Worm (Caenorhabditis elegans) whole organism, L1 larva: ENCODE results near the gene srd-4.

Source experiments
- C04F5.9 ChIP-seq: sonication (generic microtip); optimal IDR thresholded peaks from 2 replicates; lab custom pipeline; 2016; ENCODE audit warnings: missing genetic modification characterization, missing compliant biosample characterization
- C16A3.4 ChIP-seq: fragments of 150-350 bp; optimal IDR thresholded peaks from 2 replicates; lab custom pipeline; 2014; ENCODE audit warnings: missing biosample characterization, missing genetic modification characterization
- F16B12.6 ChIP-seq: fragments of 150-350 bp; optimal IDR thresholded peaks from 2 replicates; lab custom pipeline; 2014; ENCODE audit warnings: missing biosample characterization, missing genetic modification characterization
- Y116A8C.19 ChIP-seq: sonication (generic microtip); optimal IDR thresholded peaks from 2 replicates; lab custom pipeline; 2016; ENCODE audit warnings: missing compliant biosample characterization, missing genetic modification characterization, borderline replicate concordance
- aha-1 ChIP-seq: fragments of 150-350 bp; optimal IDR thresholded peaks from 2 replicates; lab custom pipeline; 2014; ENCODE audit warnings: missing biosample characterization, missing genetic modification characterization
- blmp-1 ChIP-seq: fragments of 150-350 bp; optimal IDR thresholded peaks from 2 replicates; lab custom pipeline; 2014; ENCODE audit warnings: missing biosample characterization, missing genetic modification characterization
- ceh-8 ChIP-seq: fragments of 200-800 bp; sonication (Bioruptor generic); optimal IDR thresholded peaks from 2 replicates; lab custom pipeline; 2018; ENCODE audit warnings: mild to moderate bottlenecking, missing genetic modification characterization, moderate library complexity, missing compliant biosample characterization
- ceh-82 ChIP-seq, 3 experiments: fragments of 150-350 bp in 1 of 3; sonication (generic microtip) in 2 of 3; optimal IDR thresholded peaks; 2 replicates each; lab custom pipeline; 2014 to 2017; ENCODE audit warnings: missing biosample characterization in 3 of 3, missing genetic modification characterization in 3 of 3
- ceh-90 ChIP-seq: sonication (generic microtip); optimal IDR thresholded peaks from 2 replicates; lab custom pipeline; 2016; ENCODE audit warnings: missing genetic modification characterization, missing compliant biosample characterization
- ces-1 ChIP-seq: fragments of 150-350 bp; optimal IDR thresholded peaks from 2 replicates; lab custom pipeline; 2014; ENCODE audit warnings: missing biosample characterization, missing genetic modification reagents, missing genetic modification characterization
- dpl-1 ChIP-seq, 3 experiments: fragments of 150-350 bp in 2 of 3; sonication (generic microtip) in 1 of 3; optimal IDR thresholded peaks; 2 replicates each; lab custom pipeline; 2014 to 2017; ENCODE audit warnings: missing biosample characterization in 3 of 3, missing genetic modification characterization in 3 of 3, missing genetic modification reagents in 3 of 3
- dsc-1 ChIP-seq: sonication (generic microtip); optimal IDR thresholded peaks from 2 replicates; lab custom pipeline; 2016; ENCODE audit warnings: mild to moderate bottlenecking, missing genetic modification characterization, missing compliant biosample characterization
- efl-1 ChIP-seq, 4 experiments: fragments of 150-350 bp; optimal IDR thresholded peaks in 3 of 4; peaks in 1 of 4; 1 replicate in 1 of 4; 2 replicates in 3 of 4; lab custom pipeline; 2014; ENCODE audit warnings: missing biosample characterization in 2 of 4, missing genetic modification characterization in 2 of 4, missing genetic modification reagents in 2 of 4
- elt-3 ChIP-seq, 6 experiments: fragments of 150-350 bp in 1 of 6; sonication (generic microtip); optimal IDR thresholded peaks; 2 replicates each; lab custom pipeline; 2017 to 2018; ENCODE audit warnings: missing biosample characterization in 6 of 6, missing genetic modification characterization in 6 of 6, inconsistent platforms in 1 of 6
- ets-5 ChIP-seq: fragments of 200-800 bp; sonication (Bioruptor generic); IDR thresholded peaks from 2 replicates; pipeline ENCODE4 v1.3.6; 2022; ENCODE audit warnings: missing genetic modification characterization, missing compliant biosample characterization
- fkh-8 ChIP-seq: sonication (generic microtip); optimal IDR thresholded peaks from 2 replicates; lab custom pipeline; 2016; ENCODE audit warnings: mild to moderate bottlenecking, missing genetic modification characterization, missing compliant biosample characterization
- fos-1 ChIP-seq: fragments of 150-350 bp; optimal IDR thresholded peaks from 2 replicates; lab custom pipeline; 2014; ENCODE audit warnings: missing biosample characterization, missing genetic modification characterization
- hlh-17 ChIP-seq: fragments of 200-800 bp; sonication (Bioruptor generic); optimal IDR thresholded peaks from 2 replicates; lab custom pipeline; 2018; ENCODE audit warnings: missing genetic modification characterization, mild to moderate bottlenecking, missing compliant biosample characterization, moderate library complexity, borderline replicate concordance
- hlh-4 ChIP-seq: sonication (generic microtip); optimal IDR thresholded peaks from 2 replicates; lab custom pipeline; 2016; ENCODE audit warnings: mild to moderate bottlenecking, missing genetic modification characterization, missing compliant biosample characterization
- irx-1 ChIP-seq: sonication (generic microtip); optimal IDR thresholded peaks from 2 replicates; lab custom pipeline; 2016; ENCODE audit warnings: missing genetic modification characterization, missing compliant biosample characterization
- jun-1 ChIP-seq: fragments of 150-350 bp; optimal IDR thresholded peaks from 2 replicates; lab custom pipeline; 2014; ENCODE audit warnings: missing biosample characterization, missing genetic modification reagents, missing genetic modification characterization
- lin-35 ChIP-seq, 2 experiments: fragments of 150-350 bp; optimal IDR thresholded peaks; 2 replicates each; lab custom pipeline; 2014; ENCODE audit warnings: missing biosample characterization in 2 of 2, missing genetic modification characterization in 2 of 2, missing genetic modification reagents in 2 of 2
- lin-39 ChIP-seq: fragments of 150-350 bp; optimal IDR thresholded peaks from 2 replicates; lab custom pipeline; 2014; ENCODE audit warnings: missing biosample characterization, missing genetic modification reagents, missing genetic modification characterization
- lir-3 ChIP-seq: sonication (generic microtip); optimal IDR thresholded peaks from 2 replicates; lab custom pipeline; 2016; ENCODE audit warnings: mild to moderate bottlenecking, missing genetic modification characterization, moderate library complexity, missing compliant biosample characterization; ENCODE audit not compliant: poor library complexity
- lsy-2 ChIP-seq, 2 experiments: fragments of 150-350 bp; optimal IDR thresholded peaks; 2 replicates each; lab custom pipeline; 2014; ENCODE audit warnings: missing biosample characterization in 2 of 2, missing genetic modification characterization in 2 of 2
- mdl-1 ChIP-seq, 2 experiments: fragments of 150-350 bp; optimal IDR thresholded peaks; 2 replicates each; lab custom pipeline; 2014 to 2017; ENCODE audit warnings: missing biosample characterization in 2 of 2, missing genetic modification characterization in 2 of 2, inconsistent platforms in 1 of 2
- mef-2 ChIP-seq: fragments of 150-350 bp; optimal IDR thresholded peaks from 2 replicates; lab custom pipeline; 2014; ENCODE audit warnings: missing biosample characterization, missing genetic modification characterization
- mep-1 ChIP-seq: fragments of 150-350 bp; optimal IDR thresholded peaks from 2 replicates; lab custom pipeline; 2014; ENCODE audit warnings: missing biosample characterization, missing genetic modification characterization
- nhr-12 ChIP-seq: sonication (generic microtip); optimal IDR thresholded peaks from 2 replicates; lab custom pipeline; 2017; ENCODE audit warnings: missing biosample characterization, missing genetic modification characterization
- nhr-19 ChIP-seq: fragments of 200-800 bp; sonication (Bioruptor generic); conservative IDR thresholded peaks from 2 replicates; pipeline ENCODE4 v1.3.6; 2022; ENCODE audit warnings: missing genetic modification characterization, missing compliant biosample characterization
- nhr-20 ChIP-seq: sonication (generic microtip); optimal IDR thresholded peaks from 2 replicates; lab custom pipeline; 2016; ENCODE audit warnings: mild to moderate bottlenecking, missing genetic modification characterization, missing compliant biosample characterization
- nhr-237 ChIP-seq: fragments of 150-350 bp; optimal IDR thresholded peaks from 2 replicates; lab custom pipeline; 2014; ENCODE audit warnings: missing biosample characterization, missing genetic modification characterization
- nhr-47 ChIP-seq: sonication (generic microtip); optimal IDR thresholded peaks from 2 replicates; lab custom pipeline; 2016; ENCODE audit warnings: mild to moderate bottlenecking, missing genetic modification characterization, moderate library complexity, missing compliant biosample characterization
- nhr-71 ChIP-seq: sonication (generic microtip); optimal IDR thresholded peaks from 2 replicates; lab custom pipeline; 2016; ENCODE audit warnings: mild to moderate bottlenecking, missing genetic modification characterization, moderate library complexity, missing compliant biosample characterization
- nhr-90 ChIP-seq: sonication (generic microtip); optimal IDR thresholded peaks from 2 replicates; lab custom pipeline; 2016; ENCODE audit warnings: mild to moderate bottlenecking, missing genetic modification characterization, missing compliant biosample characterization; ENCODE audit not compliant: poor library complexity
- rnt-1 ChIP-seq: sonication (generic microtip); optimal IDR thresholded peaks from 2 replicates; lab custom pipeline; 2016; ENCODE audit warnings: mild to moderate bottlenecking, missing genetic modification characterization, moderate library complexity, missing compliant biosample characterization
- skn-1 ChIP-seq: fragments of 150-350 bp; optimal IDR thresholded peaks from 2 replicates; lab custom pipeline; 2014; ENCODE audit warnings: missing biosample characterization, missing genetic modification characterization
- snu-23 ChIP-seq: sonication (generic microtip); optimal IDR thresholded peaks from 2 replicates; lab custom pipeline; 2016; ENCODE audit warnings: missing genetic modification characterization, missing compliant biosample characterization
- swsn-7 ChIP-seq: sonication (generic microtip); optimal IDR thresholded peaks from 2 replicates; lab custom pipeline; 2016; ENCODE audit warnings: missing genetic modification characterization, missing compliant biosample characterization
- tbx-2 ChIP-seq: sonication (generic microtip); optimal IDR thresholded peaks from 2 replicates; lab custom pipeline; 2016; ENCODE audit warnings: missing genetic modification characterization, missing compliant biosample characterization
- unc-30 ChIP-seq: sonication (generic microtip); optimal IDR thresholded peaks from 2 replicates; lab custom pipeline; 2017; ENCODE audit warnings: missing biosample characterization, missing genetic modification characterization
- unc-62 ChIP-seq: fragments of 150-350 bp; optimal IDR thresholded peaks from 2 replicates; lab custom pipeline; 2014; ENCODE audit warnings: missing biosample characterization, missing genetic modification reagents, missing genetic modification characterization
- unc-86 ChIP-seq: sonication (generic microtip); optimal IDR thresholded peaks from 2 replicates; lab custom pipeline; 2016; ENCODE audit warnings: missing genetic modification characterization, missing compliant biosample characterization
- unc-98 ChIP-seq: fragments of 200-800 bp; sonication (Bioruptor generic); IDR thresholded peaks from 2 replicates; pipeline ENCODE4 v1.3.6; 2022; ENCODE audit warnings: missing genetic modification characterization, missing compliant biosample characterization
- xbp-1 ChIP-seq: sonication (generic microtip); optimal IDR thresholded peaks from 2 replicates; lab custom pipeline; 2016; ENCODE audit warnings: missing genetic modification characterization, missing compliant biosample characterization
- zip-4 ChIP-seq: fragments of 200-800 bp; sonication (Bioruptor generic); optimal IDR thresholded peaks from 2 replicates; lab custom pipeline; 2018; ENCODE audit warnings: mild to moderate bottlenecking, missing genetic modification characterization, moderate library complexity, missing compliant biosample characterization

srd-4 gene

DNA sequence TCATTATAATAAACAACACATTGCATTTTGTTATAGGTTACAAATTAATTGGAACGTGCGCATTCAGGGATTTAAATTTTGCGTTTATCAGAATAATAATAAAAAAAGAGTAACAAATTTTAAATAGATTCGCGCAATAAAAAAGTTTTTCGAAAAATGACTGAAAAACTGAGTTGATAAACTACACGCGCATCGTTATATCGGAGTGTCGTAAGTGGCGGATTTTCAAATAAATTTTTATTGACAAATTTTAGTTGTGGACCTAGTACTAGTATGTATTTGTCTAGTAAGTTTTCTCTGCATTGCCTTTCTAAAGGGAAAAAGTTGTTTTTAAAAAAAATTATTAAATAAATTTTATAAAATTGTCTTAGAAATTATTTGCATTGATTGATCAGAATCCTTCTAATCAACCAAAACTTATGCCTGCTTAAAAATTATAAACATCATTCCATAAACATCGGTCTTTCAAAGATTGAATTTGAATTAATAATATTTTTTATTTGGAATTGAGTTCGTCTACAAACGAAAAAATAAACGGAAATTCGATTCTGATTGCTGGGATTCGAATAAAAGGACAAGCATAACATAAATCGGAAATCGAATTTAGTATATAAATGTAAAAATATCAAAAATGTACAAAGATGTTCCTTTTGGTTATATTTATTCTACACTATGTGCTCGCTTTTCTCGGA is at the start of gene srd-4:
Gene srd-4 (plus strand): TSS at position 642 of the 692 bp plus-strand sequence.
- TF ChIP-seq Y116A8C.19 (tag; lab: Kevin White, UChicago) (no peak), rnt-1 (tag; lab: Kevin White, UChicago) (peak; percentile 27), C04F5.9 (tag; lab: Kevin White, UChicago) (no peak), lin-39 (no peak), hlh-4 (no peak), ces-1 (GFP tag; lab: Kevin White, UChicago) (no peak), unc-98 (GFP tag; lab: Robert Waterston, UW) (no peak), efl-1 (optimal IDR thresholded peaks at IDR 0.05; lab: Kevin White, UChicago) (peak; percentile 66 to 93), efl-1 (GFP tag; optimal IDR thresholded peaks at IDR 0.05 in 1 of 2; lab: Kevin White, UChicago) (peak; percentile 94 to 99), ets-5 (GFP tag; lab: Robert Waterston, UW) (no peak), dpl-1 (GFP tag; optimal IDR thresholded peaks at IDR 0.05; lab: Kevin White, UChicago) (peak; percentile 87 to 94 (median 92)), tbx-2 (tag; lab: Kevin White, UChicago) (peak; percentile 39), irx-1 (tag; lab: Kevin White, UChicago) (peak; percentile 6), nhr-47 (tag; lab: Kevin White, UChicago) (peak; percentile 53), fkh-8 (no peak), ceh-8 (GFP tag; lab: Kevin White, UChicago) (no peak), F16B12.6 (peak; percentile 25), lin-35 (GFP tag; optimal IDR thresholded peaks at IDR 0.05; lab: Kevin White, UChicago) (peak; percentile 91 to 96), nhr-20 (tag; lab: Kevin White, UChicago) (peak; percentile 35), mdl-1 (tag; optimal IDR thresholded peaks at IDR 0.05; lab: Kevin White, UChicago) (no peak), mef-2 (no peak), fos-1 (tag; lab: Kevin White, UChicago) (no peak), jun-1 (tag; lab: Kevin White, UChicago) (no peak), swsn-7 (peak; percentile 25), C16A3.4 (tag; lab: Kevin White, UChicago) (peak; percentile 7), xbp-1 (peak; percentile 50), unc-86 (tag; lab: Kevin White, UChicago) (no peak), elt-3 (tag; optimal IDR thresholded peaks at IDR 0.05; lab: Kevin White, UChicago) (no peak), nhr-12 (tag; lab: Kevin White, UChicago) (no peak), nhr-19 (peak; percentile 46; the same call in 1 of the 2 replicates), lsy-2 (tag; optimal IDR thresholded peaks at IDR 0.05; lab: Kevin White, UChicago) (peak; percentile 59 to 79), blmp-1 (tag; lab: Kevin White, UChicago) (peak; percentile 30), unc-30 (tag; lab: Kevin White, UChicago) (no peak), skn-1 (tag; lab: Kevin White, UChicago) (peak; percentile 53), ceh-90 (tag; lab: Kevin White, UChicago) (peak; percentile 10), aha-1 (tag; lab: Kevin White, UChicago) (no peak), ceh-82 (tag; optimal IDR thresholded peaks at IDR 0.05; lab: Kevin White, UChicago) (peak in 2 of 3 experiments; percentile 4 to 28), hlh-17 (GFP tag; lab: Kevin White, UChicago) (no peak), lir-3 (tag; lab: Kevin White, UChicago) (no peak), mep-1 (no peak), zip-4 (no peak), snu-23 (GFP tag; lab: Kevin White, UChicago) (peak; percentile 46), nhr-237 (tag; lab: Kevin White, UChicago) (no peak), nhr-90 (tag; lab: Kevin White, UChicago) (peak; percentile 54), nhr-71 (tag; lab: Kevin White, UChicago) (peak; percentile 60), dsc-1 (tag; lab: Kevin White, UChicago) (peak; percentile 29), unc-62 (GFP tag; lab: Kevin White, UChicago) (no peak)
